Fruit fly (Drosophila melanogaster) whole organism, embryonic: ENCODE measurements around the gene Pis.
A peak's percentile ranks its signal among the peaks of the same experiment; 100 is the strongest.

Experiments
- Abd-B ChIP-seq: fragments of 200-800 bp; sonication (Bioruptor generic); optimal IDR thresholded peaks from 2 replicates; lab custom pipeline; 2018; ENCODE audit warnings: missing biosample characterization, mild to moderate bottlenecking, missing genetic modification characterization, moderate library complexity
- Ada2b ChIP-seq: fragments of 200-800 bp; sonication (Bioruptor generic); IDR thresholded peaks from 2 replicates; pipeline ENCODE4 v1.3.6; 2022; ENCODE audit warnings: missing biosample characterization, missing genetic modification characterization
- CG10431 ChIP-seq: fragments of 200-800 bp; sonication (Bioruptor generic); optimal IDR thresholded peaks from 3 replicates; lab custom pipeline; 2018; ENCODE audit warnings: missing biosample characterization, mild to moderate bottlenecking, missing genetic modification characterization
- CG11398 ChIP-seq: fragments of 200-800 bp; sonication (Bioruptor generic); optimal IDR thresholded peaks from 2 replicates; lab custom pipeline; 2016; ENCODE audit warnings: missing biosample characterization, missing genetic modification characterization
- CG11504 ChIP-seq: fragments of 200-800 bp; sonication (Bioruptor generic); optimal IDR thresholded peaks from 3 replicates; lab custom pipeline; 2019; ENCODE audit warnings: missing biosample characterization, mild to moderate bottlenecking, missing genetic modification characterization, moderate library complexity
- CG12391 ChIP-seq: fragments of 200-800 bp; sonication (Bioruptor generic); optimal IDR thresholded peaks from 3 replicates; lab custom pipeline; 2018; ENCODE audit warnings: missing biosample characterization, mild to moderate bottlenecking, missing genetic modification characterization, moderate library complexity
- CG13424 ChIP-seq: fragments of 200-800 bp; sonication (Bioruptor generic); optimal IDR thresholded peaks from 2 replicates; lab custom pipeline; 2019; ENCODE audit warnings: missing biosample characterization, mild to moderate bottlenecking, missing genetic modification characterization, moderate library complexity
- CG14860 ChIP-seq: fragments of 200-800 bp; sonication (Bioruptor generic); IDR thresholded peaks from 3 replicates; pipeline ENCODE4 v1.3.6; 2022; ENCODE audit warnings: missing biosample characterization, missing genetic modification characterization; ENCODE audit not compliant: partially characterized antibody
- CG3995 ChIP-seq: fragments of 200-800 bp; sonication (Bioruptor generic); optimal IDR thresholded peaks from 3 replicates; lab custom pipeline; 2016; ENCODE audit warnings: missing biosample characterization, missing genetic modification characterization
- CG4282 ChIP-seq: fragments of 200-800 bp; sonication (Bioruptor generic); optimal IDR thresholded peaks from 2 replicates; lab custom pipeline; 2016; ENCODE audit warnings: missing biosample characterization, missing genetic modification characterization
- CG4328 ChIP-seq: fragments of 200-800 bp; sonication (Bioruptor generic); optimal IDR thresholded peaks from 3 replicates; lab custom pipeline; 2017; ENCODE audit warnings: missing biosample characterization, missing genetic modification reagents, missing genetic modification characterization
- CG6689 ChIP-seq: fragments of 200-800 bp; sonication (Bioruptor generic); IDR thresholded peaks from 2 replicates; pipeline ENCODE4 v1.3.6; 2022; ENCODE audit warnings: missing biosample characterization, missing genetic modification characterization
- CG8388 ChIP-seq: fragments of 200-800 bp; sonication (Bioruptor generic); optimal IDR thresholded peaks from 2 replicates; lab custom pipeline; 2019; ENCODE audit warnings: missing biosample characterization, mild to moderate bottlenecking, missing genetic modification characterization, moderate library complexity
- CG8478 ChIP-seq: fragments of >200 bp; optimal IDR thresholded peaks from 2 replicates; lab custom pipeline; 2018
- CG9437 ChIP-seq: fragments of 200-800 bp; sonication (Bioruptor generic); optimal IDR thresholded peaks from 2 replicates; lab custom pipeline; 2018; ENCODE audit warnings: missing biosample characterization, mild to moderate bottlenecking, missing genetic modification characterization
- CG9727 ChIP-seq: fragments of 200-800 bp; sonication (Bioruptor generic); optimal IDR thresholded peaks from 3 replicates; lab custom pipeline; 2017; ENCODE audit warnings: missing biosample characterization, mild to moderate bottlenecking, missing genetic modification characterization
- Camta ChIP-seq: fragments of 200-800 bp; sonication (Bioruptor generic); optimal IDR thresholded peaks from 2 replicates; lab custom pipeline; 2016; ENCODE audit warnings: missing biosample characterization, missing genetic modification characterization
- D19A ChIP-seq: fragments of 200-800 bp; optimal IDR thresholded peaks from 3 replicates; lab custom pipeline; 2019; ENCODE audit warnings: missing biosample characterization, mild to moderate bottlenecking, missing genetic modification characterization, moderate library complexity
- Oli ChIP-seq: fragments of 200-800 bp; sonication (Bioruptor generic); optimal IDR thresholded peaks from 2 replicates; lab custom pipeline; 2018; ENCODE audit warnings: missing biosample characterization, mild to moderate bottlenecking, missing genetic modification characterization, moderate library complexity
- Pdp1 ChIP-seq, 2 experiments: fragments of 200-800 bp; sonication (Bioruptor generic); optimal IDR thresholded peaks; 3 replicates each; lab custom pipeline; 2016; ENCODE audit warnings: missing biosample characterization in 2 of 2, missing genetic modification characterization in 2 of 2, mild to moderate bottlenecking in 1 of 2, moderate library complexity in 1 of 2
- Poxn ChIP-seq: fragments of 200-800 bp; sonication (Bioruptor generic); IDR thresholded peaks from 2 replicates; pipeline ENCODE4 v1.3.6; 2022; ENCODE audit warnings: missing biosample characterization, missing genetic modification characterization
- Sry-β ChIP-seq: fragments of 200-800 bp; sonication (Bioruptor generic); optimal IDR thresholded peaks from 2 replicates; lab custom pipeline; 2018; ENCODE audit warnings: missing biosample characterization, mild to moderate bottlenecking, missing genetic modification characterization, moderate library complexity
- Sry-δ ChIP-seq: fragments of 200-800 bp; sonication (Bioruptor generic); optimal IDR thresholded peaks from 2 replicates; lab custom pipeline; 2016; ENCODE audit warnings: missing biosample characterization, missing genetic modification characterization
- YL-1 ChIP-seq: fragments of 200-800 bp; sonication (Bioruptor generic); optimal IDR thresholded peaks from 3 replicates; lab custom pipeline; 2017; ENCODE audit warnings: missing biosample characterization, mild to moderate bottlenecking, missing genetic modification characterization
- ac ChIP-seq: fragments of 200-800 bp; sonication (Bioruptor generic); optimal IDR thresholded peaks from 3 replicates; lab custom pipeline; 2017; ENCODE audit warnings: missing biosample characterization, mild to moderate bottlenecking, missing genetic modification characterization
- amos ChIP-seq: fragments of 200-800 bp; sonication (Bioruptor generic); IDR thresholded peaks from 2 replicates; pipeline ENCODE4 v1.3.6; 2022; ENCODE audit warnings: missing biosample characterization, missing genetic modification characterization; ENCODE audit not compliant: partially characterized antibody
- ara ChIP-seq: fragments of 200-800 bp; sonication (Bioruptor generic); IDR thresholded peaks from 2 replicates; pipeline ENCODE4 v1.3.6; 2022; ENCODE audit warnings: missing biosample characterization, missing genetic modification characterization
- chinmo ChIP-seq: fragments of 200-800 bp; sonication (Bioruptor generic); IDR thresholded peaks from 4 replicates; pipeline ENCODE4 v1.3.6; 2022; ENCODE audit warnings: missing biosample characterization, missing genetic modification characterization; ENCODE audit not compliant: partially characterized antibody
- chm ChIP-seq: fragments of 200-800 bp; sonication (Bioruptor generic); IDR thresholded peaks from 2 replicates; pipeline ENCODE4 v1.3.6; 2022; ENCODE audit warnings: missing biosample characterization, missing genetic modification characterization
- croc ChIP-seq: fragments of 200-800 bp; sonication (Bioruptor generic); conservative IDR thresholded peaks from 3 replicates; pipeline ENCODE4 v1.3.6; 2022; ENCODE audit warnings: missing biosample characterization, missing genetic modification characterization
- grau ChIP-seq: fragments of 200-800 bp; optimal IDR thresholded peaks from 3 replicates; lab custom pipeline; 2019; ENCODE audit warnings: missing biosample characterization, mild to moderate bottlenecking, missing genetic modification characterization, moderate library complexity
- grn ChIP-seq: fragments of 200-800 bp; sonication (Bioruptor generic); optimal IDR thresholded peaks from 3 replicates; lab custom pipeline; 2017; ENCODE audit warnings: missing biosample characterization, missing genetic modification characterization
- h ChIP-seq: fragments of >200 bp; optimal IDR thresholded peaks from 2 replicates; lab custom pipeline; 2017
- ind ChIP-seq: fragments of 200-800 bp; sonication (Bioruptor generic); optimal IDR thresholded peaks from 3 replicates; lab custom pipeline; 2016; ENCODE audit warnings: missing biosample characterization, missing genetic modification characterization
- jumu ChIP-seq: fragments of 200-800 bp; sonication (Bioruptor generic); optimal IDR thresholded peaks from 3 replicates; lab custom pipeline; 2016; ENCODE audit warnings: missing biosample characterization, missing genetic modification characterization
- ken ChIP-seq: fragments of 200-800 bp; sonication (Bioruptor generic); IDR thresholded peaks from 3 replicates; pipeline ENCODE4 v1.3.6; 2022; ENCODE audit warnings: missing biosample characterization, missing genetic modification characterization
- lmd ChIP-seq: fragments of 200-800 bp; sonication (Bioruptor generic); IDR thresholded peaks from 2 replicates; pipeline ENCODE4 v1.3.6; 2022; ENCODE audit warnings: missing biosample characterization, missing genetic modification characterization
- maf-S ChIP-seq: fragments of 200-800 bp; sonication (Bioruptor generic); optimal IDR thresholded peaks from 2 replicates; lab custom pipeline; 2016; ENCODE audit warnings: missing biosample characterization, missing genetic modification characterization
- mam ChIP-seq: fragments of 200-800 bp; sonication (Bioruptor generic); optimal IDR thresholded peaks from 3 replicates; lab custom pipeline; 2016; ENCODE audit warnings: missing biosample characterization, missing genetic modification characterization
- mld ChIP-seq: fragments of 200-800 bp; sonication (Bioruptor generic); IDR thresholded peaks from 3 replicates; pipeline ENCODE4 v1.3.6; 2022; ENCODE audit warnings: missing biosample characterization, missing genetic modification characterization; ENCODE audit not compliant: partially characterized antibody
- nerfin-2 ChIP-seq: fragments of 200-800 bp; sonication (Bioruptor generic); IDR thresholded peaks from 2 replicates; pipeline ENCODE4 v1.3.6; 2022; ENCODE audit warnings: missing biosample characterization, missing genetic modification characterization; ENCODE audit not compliant: partially characterized antibody
- pzg ChIP-seq: fragments of 200-800 bp; sonication (Bioruptor generic); optimal IDR thresholded peaks from 3 replicates; lab custom pipeline; 2018; ENCODE audit warnings: missing biosample characterization, mild to moderate bottlenecking, missing genetic modification characterization, moderate library complexity
- scrt ChIP-seq: fragments of 200-800 bp; sonication (Bioruptor generic); optimal IDR thresholded peaks from 2 replicates; lab custom pipeline; 2018; ENCODE audit warnings: missing biosample characterization, mild to moderate bottlenecking, missing genetic modification characterization, moderate library complexity
- sens-2 ChIP-seq: fragments of 200-800 bp; sonication (Bioruptor generic); IDR thresholded peaks from 2 replicates; pipeline ENCODE4 v1.3.6; 2022; ENCODE audit warnings: missing biosample characterization, missing genetic modification characterization
- sim ChIP-seq: fragments of 200-800 bp; sonication (Bioruptor generic); IDR thresholded peaks from 2 replicates; pipeline ENCODE4 v1.3.6; 2022; ENCODE audit warnings: missing biosample characterization, missing genetic modification characterization
- stc ChIP-seq: fragments of 200-800 bp; sonication (Bioruptor generic); IDR thresholded peaks from 2 replicates; pipeline ENCODE4 v1.3.6; 2022; ENCODE audit warnings: missing biosample characterization, missing genetic modification characterization
- tap ChIP-seq: fragments of 200-800 bp; optimal IDR thresholded peaks from 3 replicates; lab custom pipeline; 2019; ENCODE audit warnings: missing biosample characterization, mild to moderate bottlenecking, missing genetic modification characterization, moderate library complexity
- ttk ChIP-seq: fragments of 200-800 bp; sonication (Bioruptor generic); IDR thresholded peaks from 2 replicates; pipeline ENCODE4 v2.1.2; 2022; ENCODE audit warnings: missing biosample characterization, missing genetic modification characterization
- unpg ChIP-seq: fragments of 200-800 bp; sonication (Bioruptor generic); optimal IDR thresholded peaks from 3 replicates; lab custom pipeline; 2018; ENCODE audit warnings: missing biosample characterization, mild to moderate bottlenecking, missing genetic modification characterization, moderate library complexity
- vvl ChIP-seq: fragments of 200-800 bp; sonication (Bioruptor generic); IDR thresholded peaks from 2 replicates; pipeline ENCODE4 v1.3.6; 2022; ENCODE audit warnings: missing biosample characterization, missing genetic modification characterization
- wor ChIP-seq: fragments of 200-800 bp; sonication (Bioruptor generic); IDR thresholded peaks from 2 replicates; pipeline ENCODE4 v1.3.6; 2022; ENCODE audit warnings: missing biosample characterization, missing genetic modification characterization

The Pis gene

dm6 chrX:15709984-15710750 is 6.6 kb upstream of the Pis start, which contains the start of the genes CG9281 and CG15601 (continued):
- TF ChIP-seq Sry-β (GFP tag; lab: Kevin White, UChicago) (no peak), maf-S (GFP tag; lab: Kevin White, UChicago) (no peak), mam (no peak), CG11504 (tag; lab: Kevin White, UChicago) (no peak), Ada2b (GFP tag; lab: Robert Waterston, UW) (no peak), Poxn (GFP tag; lab: Robert Waterston, UW) (no peak), ken (GFP tag; lab: Robert Waterston, UW) (no peak), CG10431 (GFP tag; lab: Kevin White, UChicago) (no peak), Pdp1 (GFP tag; optimal IDR thresholded peaks at IDR 0.05; lab: Kevin White, UChicago) (peak in 1 of 2 experiments; percentile 83), grau (tag; lab: Kevin White, UChicago) (peak; percentile 7), unpg (no peak), CG4328 (GFP tag; lab: Kevin White, UChicago) (peak; percentile 13), CG6689 (GFP tag; lab: Robert Waterston, UW) (no peak), stc (GFP tag; lab: Robert Waterston, UW) (no peak), CG3995 (no peak), CG14860 (GFP tag; lab: Robert Waterston, UW) (no peak), sim (GFP tag; lab: Robert Waterston, UW) (no peak), chm (GFP tag; lab: Robert Waterston, UW) (peak; percentile 35), amos (GFP tag; lab: Robert Waterston, UW) (peak; percentile 50), ac (GFP tag; lab: Kevin White, UChicago) (peak; percentile 6), Sry-δ (GFP tag; lab: Kevin White, UChicago) (peak; percentile 13), CG9437 (GFP tag; lab: Kevin White, UChicago) (peak; percentile 66), mld (GFP tag; lab: Robert Waterston, UW) (no peak), Camta (no peak), CG9727 (GFP tag; lab: Kevin White, UChicago) (no peak), scrt (GFP tag; lab: Kevin White, UChicago) (no peak), lmd (no peak), ttk (GFP tag; lab: Robert Waterston, UW) (no peak), CG12391 (peak; percentile 24), wor (GFP tag; lab: Robert Waterston, UW) (no peak), CG4282 (GFP tag; lab: Kevin White, UChicago) (no peak), h (lab: Kevin White, UChicago) (no peak), vvl (GFP tag; lab: Robert Waterston, UW) (no peak), sens-2 (GFP tag; lab: Robert Waterston, UW) (no peak), pzg (GFP tag; lab: Kevin White, UChicago) (peak; percentile 70), CG13424 (no peak), nerfin-2 (GFP tag; lab: Robert Waterston, UW) (no peak), Abd-B (GFP tag; lab: Kevin White, UChicago) (no peak), grn (no peak), CG8478 (lab: Kevin White, UChicago) (peak; percentile 93), croc (no peak), Oli (tag; lab: Kevin White, UChicago) (no peak), CG11398 (GFP tag; lab: Kevin White, UChicago) (no peak), tap (tag; lab: Kevin White, UChicago) (no peak), YL-1 (GFP tag; lab: Kevin White, UChicago) (peak; percentile 77), ind (GFP tag; lab: Kevin White, UChicago) (no peak), jumu (GFP tag; lab: Kevin White, UChicago) (no peak), chinmo (no peak), CG8388 (GFP tag; lab: Kevin White, UChicago) (no peak), ara (GFP tag; lab: Robert Waterston, UW) (no peak), D19A (no peak)
